Fruit fly (Drosophila melanogaster): Measurements from ENCODE around the gene m.

Gene m

dm6 chrX:11720138-11720537, 33.9 kb upstream of the m start, which contains the start of gene Tango10 (continued):
- TF ChIP-seq inv (GFP tag; IDR thresholded peaks at IDR 0.05; ENCODE audit: partially characterized antibody) (peak; percentile 82), lmd (GFP tag; IDR thresholded peaks at IDR 0.05) (peak; percentile 61), CG9215 (GFP tag; IDR thresholded peaks at IDR 0.05) (no peak), prd (optimal IDR thresholded peaks at IDR 0.05) (no peak), prd (GFP tag; IDR thresholded peaks at IDR 0.05) (peak; percentile 71), CG10274 (GFP tag; optimal IDR thresholded peaks at IDR 0.05) (no peak), CG3407 (GFP tag; optimal IDR thresholded peaks at IDR 0.05) (no peak), CG32767 (GFP tag; IDR thresholded peaks at IDR 0.05) (peak; percentile 25; the same call in 1 of the 2 replicates), Hr3 (GFP tag; optimal IDR thresholded peaks at IDR 0.05) (peak; percentile 42), CG6813 (GFP tag; optimal IDR thresholded peaks at IDR 0.05) (no peak), Xbp1 (GFP tag; optimal IDR thresholded peaks at IDR 0.05) (peak; percentile 67), crp (GFP tag; optimal IDR thresholded peaks at IDR 0.05) (peak in 1 of 2 experiments; percentile 61), Hr51 (GFP tag; optimal IDR thresholded peaks at IDR 0.05) (peak in 1 of 2 experiments; percentile 44), CG8359 (GFP tag; optimal IDR thresholded peaks at IDR 0.05; ENCODE audit: borderline replicate concordance) (no peak), CG7786 (GFP tag; optimal IDR thresholded peaks at IDR 0.05) (peak; percentile 52), en (GFP tag; optimal IDR thresholded peaks at IDR 0.05) (no peak), Ptx1 (GFP tag; IDR thresholded peaks at IDR 0.05) (peak; percentile 62), Scr (GFP tag; IDR thresholded peaks at IDR 0.05; ENCODE audit: partially characterized antibody) (peak; percentile 83), bowl (GFP tag; IDR thresholded peaks at IDR 0.05) (no peak), insv (GFP tag; optimal IDR thresholded peaks at IDR 0.05) (peak in 1 of 2 experiments; percentile 8), cato (GFP tag; optimal IDR thresholded peaks at IDR 0.05; ENCODE audit: borderline replicate concordance) (no peak), CG10209 (GFP tag; optimal IDR thresholded peaks at IDR 0.05) (no peak), CG9932 (GFP tag; IDR thresholded peaks at IDR 0.05) (peak; percentile 77), tna (GFP tag; IDR thresholded peaks at IDR 0.05; ENCODE audit: partially characterized antibody) (peak; percentile 69; the same call in 1 of the 2 replicates), CG10462 (GFP tag; optimal IDR thresholded peaks at IDR 0.05) (peak; percentile 6), sna (GFP tag; IDR thresholded peaks at IDR 0.05; ENCODE audit: partially characterized antibody) (peak; percentile 91), dan (GFP tag; IDR thresholded peaks at IDR 0.05) (no peak), CG17612 (GFP tag; IDR thresholded peaks at IDR 0.05) (no peak), dmrt11E (tag; optimal IDR thresholded peaks at IDR 0.05) (peak; percentile 60), h (optimal IDR thresholded peaks at IDR 0.05) (no peak), MBD-R2 (GFP tag; IDR thresholded peaks at IDR 0.05) (peak; percentile 81), kay (GFP tag; optimal IDR thresholded peaks at IDR 0.05) (peak; percentile 20), Hand (GFP tag; optimal IDR thresholded peaks at IDR 0.05) (no peak), CG12391 (tag; optimal IDR thresholded peaks at IDR 0.05) (peak; percentile 60), sr (GFP tag; IDR thresholded peaks at IDR 0.05) (no peak), pum (GFP tag; optimal IDR thresholded peaks at IDR 0.05) (peak; percentile 55), fu2 (GFP tag; optimal IDR thresholded peaks at IDR 0.05) (peak; percentile 51), CG17802 (tag; optimal IDR thresholded peaks at IDR 0.05) (no peak), CG1529 (GFP tag; optimal IDR thresholded peaks at IDR 0.05) (no peak), slp2 (GFP tag; optimal IDR thresholded peaks at IDR 0.05) (peak; percentile 35), E2f1 (GFP tag; IDR thresholded peaks at IDR 0.05) (peak; percentile 56), CG9797 (GFP tag; optimal IDR thresholded peaks at IDR 0.05) (peak; percentile 38), br (optimal IDR thresholded peaks at IDR 0.05) (no peak), Rfx (GFP tag; IDR thresholded peaks at IDR 0.05) (peak; percentile 57; the same call in 1 of the 2 replicates), Ada2b (GFP tag; IDR thresholded peaks at IDR 0.05) (0 out of 2 replicates have a peak, but pooled peaks have one; percentile 24), schlank (tag; optimal IDR thresholded peaks at IDR 0.05) (no peak), CG14441 (GFP tag; IDR thresholded peaks at IDR 0.05) (peak; percentile 34; the same call in 1 of the 2 replicates), hkb (optimal IDR thresholded peaks at IDR 0.05) (no peak), hkb (GFP tag; IDR thresholded peaks at IDR 0.05) (no peak), Dp (GFP tag; optimal IDR thresholded peaks at IDR 0.05) (peak; percentile 87), peb (GFP tag; IDR thresholded peaks at IDR 0.05) (peak; percentile 18; the same call in 1 of the 2 replicates), CG18619 (GFP tag; optimal IDR thresholded peaks at IDR 0.05) (no peak)
